Fruit fly (Drosophila melanogaster) whole organism, wandering third instar larva: Measurements from ENCODE around the gene STUB1.
A peak's percentile ranks its signal among the peaks of the same experiment; 100 is the strongest.

Source experiments
- Abd-B ChIP-seq: fragments of >200 bp; optimal IDR thresholded peaks from 2 replicates; lab custom pipeline; 2017; ENCODE audit warnings: missing biosample characterization, missing genetic modification characterization
- CG32264 ChIP-seq: fragments of 200-800 bp; sonication (Bioruptor generic); optimal IDR thresholded peaks from 2 replicates; lab custom pipeline; 2016; ENCODE audit warnings: missing biosample characterization, missing genetic modification characterization
- CG9705 ChIP-seq: fragments of 200-800 bp; sonication (Bioruptor generic); optimal IDR thresholded peaks from 2 replicates; lab custom pipeline; 2018; ENCODE audit warnings: missing biosample characterization, mild to moderate bottlenecking, missing genetic modification characterization
- CrebA ChIP-seq: fragments of 200-800 bp; sonication (Bioruptor generic); optimal IDR thresholded peaks from 2 replicates; lab custom pipeline; 2016; ENCODE audit warnings: missing biosample characterization, mild to moderate bottlenecking, missing genetic modification characterization, borderline replicate concordance
- Dif ChIP-seq: fragments of 200-275, 200-300 bp; sonication (Bioruptor generic); optimal IDR thresholded peaks from 2 replicates; lab custom pipeline; 2018; ENCODE audit warnings: missing biosample characterization, missing genetic modification characterization; ENCODE audit not compliant: partially characterized antibody
- GATAd ChIP-seq: sonication (Bioruptor generic); optimal IDR thresholded peaks from 2 replicates; lab custom pipeline; 2016; ENCODE audit warnings: missing biosample characterization, missing genetic modification characterization
- HLH106 ChIP-seq: fragments of 200-800 bp; optimal IDR thresholded peaks from 3 replicates; lab custom pipeline; 2019; ENCODE audit warnings: missing biosample characterization, mild to moderate bottlenecking, missing genetic modification characterization, moderate library complexity
- Hnf4 ChIP-seq: fragments of 200-800 bp; sonication (Bioruptor generic); optimal IDR thresholded peaks from 2 replicates; lab custom pipeline; 2016; ENCODE audit warnings: missing biosample characterization, mild to moderate bottlenecking, missing genetic modification characterization
- Hr78 ChIP-seq: fragments of >200 bp; optimal IDR thresholded peaks from 2 replicates; lab custom pipeline; 2017; ENCODE audit warnings: missing biosample characterization, missing genetic modification characterization
- Hr83 ChIP-seq: fragments of 200-300 bp; sonication (Bioruptor generic); optimal IDR thresholded peaks from 2 replicates; lab custom pipeline; 2016; ENCODE audit warnings: missing biosample characterization, mild to moderate bottlenecking, missing genetic modification characterization, moderate library complexity; ENCODE audit not compliant: poor library complexity, severe bottlenecking
- Jra ChIP-seq: sonication (Bioruptor generic); optimal IDR thresholded peaks from 2 replicates; lab custom pipeline; 2016; ENCODE audit warnings: missing biosample characterization, missing genetic modification characterization
- Mio ChIP-seq: sonication (Bioruptor generic); optimal IDR thresholded peaks from 2 replicates; lab custom pipeline; 2016; ENCODE audit warnings: missing biosample characterization, missing genetic modification characterization
- Myc ChIP-seq: fragments of >200 bp; optimal IDR thresholded peaks from 2 replicates; lab custom pipeline; 2017
- N ChIP-seq: fragments of >200 bp; optimal IDR thresholded peaks from 2 replicates; lab custom pipeline; 2018; ENCODE audit warnings: missing biosample characterization, missing external identifiers, missing genetic modification characterization
- OdsH ChIP-seq: fragments of 200-800 bp; sonication (Bioruptor generic); optimal IDR thresholded peaks from 2 replicates; lab custom pipeline; 2016; ENCODE audit warnings: missing biosample characterization, mild to moderate bottlenecking, missing genetic modification characterization
- Rel ChIP-seq, 2 experiments: fragments of 200-800 bp; sonication (Bioruptor generic) in 1 of 2; optimal IDR thresholded peaks; 2 replicates in 1 of 2; 3 replicates in 1 of 2; lab custom pipeline; 2016 to 2019; ENCODE audit warnings: mild to moderate bottlenecking in 2 of 2, missing biosample characterization in 2 of 2, missing genetic modification characterization in 2 of 2, moderate library complexity in 1 of 2
- Sp1 ChIP-seq: fragments of 200-800 bp; sonication (Bioruptor generic); optimal IDR thresholded peaks from 3 replicates; lab custom pipeline; 2019; ENCODE audit warnings: missing biosample characterization, mild to moderate bottlenecking, missing genetic modification characterization, moderate library complexity
- Vsx2 ChIP-seq: fragments of 200-300, 225-300 bp; sonication (Bioruptor generic); optimal IDR thresholded peaks from 2 replicates; lab custom pipeline; 2018; ENCODE audit warnings: missing biosample characterization, missing genetic modification characterization; ENCODE audit not compliant: partially characterized antibody
- brk ChIP-seq: fragments of 200-800 bp; sonication (Bioruptor generic); optimal IDR thresholded peaks from 2 replicates; lab custom pipeline; 2016; ENCODE audit warnings: missing biosample characterization, mild to moderate bottlenecking, missing genetic modification characterization
- dl ChIP-seq, 2 experiments: fragments of 175-275, 200-275 bp in 1 of 2; fragments of 200-275 bp in 1 of 2; sonication (Bioruptor generic); optimal IDR thresholded peaks; lab custom pipeline; 2018; ENCODE audit warnings: mild to moderate bottlenecking in 2 of 2, missing biosample characterization in 2 of 2, missing genetic modification characterization in 2 of 2, moderate library complexity in 2 of 2; ENCODE audit not compliant: partially characterized antibody in 2 of 2, insufficient read depth in 1 of 2
- dmrt93B ChIP-seq: fragments of 200-800 bp; sonication (Bioruptor generic); optimal IDR thresholded peaks from 2 replicates; lab custom pipeline; 2018; ENCODE audit warnings: missing biosample characterization, mild to moderate bottlenecking, missing genetic modification characterization
- dsf ChIP-seq: sonication (Bioruptor generic); optimal IDR thresholded peaks from 2 replicates; lab custom pipeline; 2016; ENCODE audit warnings: missing biosample characterization, missing genetic modification characterization, borderline replicate concordance
- ey ChIP-seq: fragments of 200-800 bp; sonication (Bioruptor generic); optimal IDR thresholded peaks from 2 replicates; lab custom pipeline; 2016; ENCODE audit warnings: missing biosample characterization, missing genetic modification characterization
- foxo ChIP-seq, 2 experiments: fragments of 200-800 bp; sonication (Bioruptor generic); optimal IDR thresholded peaks; 2 replicates in 1 of 2; 3 replicates in 1 of 2; lab custom pipeline; 2016 to 2017; ENCODE audit warnings: missing biosample characterization in 2 of 2, missing genetic modification characterization in 2 of 2
- fru ChIP-seq: fragments of 200-800 bp; sonication (Bioruptor generic); optimal IDR thresholded peaks from 3 replicates; lab custom pipeline; 2016; ENCODE audit warnings: missing biosample characterization, mild to moderate bottlenecking, missing genetic modification characterization
- h ChIP-seq: fragments of 200-800 bp; sonication (Bioruptor generic); optimal IDR thresholded peaks from 3 replicates; lab custom pipeline; 2016; ENCODE audit warnings: missing biosample characterization, mild to moderate bottlenecking, missing genetic modification characterization
- jim ChIP-seq: fragments of 175-275, 200-325 bp; sonication (Bioruptor generic); optimal IDR thresholded peaks from 2 replicates; lab custom pipeline; 2016; ENCODE audit warnings: missing biosample characterization, mild to moderate bottlenecking, missing genetic modification characterization
- psq ChIP-seq: fragments of 200-800 bp; sonication (Bioruptor generic); optimal IDR thresholded peaks from 3 replicates; lab custom pipeline; 2017; ENCODE audit warnings: missing biosample characterization, mild to moderate bottlenecking, missing genetic modification characterization, moderate library complexity
- rgr ChIP-seq: fragments of 200-800 bp; sonication (Bioruptor generic); optimal IDR thresholded peaks from 3 replicates; lab custom pipeline; 2016; ENCODE audit warnings: missing biosample characterization, mild to moderate bottlenecking, missing genetic modification characterization
- sage ChIP-seq: fragments of 200-800 bp; sonication (Bioruptor generic); optimal IDR thresholded peaks from 2 replicates; lab custom pipeline; 2016; ENCODE audit warnings: missing biosample characterization, mild to moderate bottlenecking, missing genetic modification characterization
- sv ChIP-seq: fragments of 200-800 bp; sonication (Bioruptor generic); optimal IDR thresholded peaks from 3 replicates; lab custom pipeline; 2016; ENCODE audit warnings: missing biosample characterization, missing genetic modification characterization
- tai ChIP-seq: sonication (Bioruptor generic); optimal IDR thresholded peaks from 2 replicates; lab custom pipeline; 2016; ENCODE audit warnings: missing biosample characterization, missing genetic modification characterization
- usp ChIP-seq: fragments of >200 bp; optimal IDR thresholded peaks from 2 replicates; lab custom pipeline; 2017; ENCODE audit warnings: missing biosample characterization, missing genetic modification characterization
- woc ChIP-seq: sonication (Bioruptor generic); optimal IDR thresholded peaks from 2 replicates; lab custom pipeline; 2016; ENCODE audit warnings: missing biosample characterization, mild to moderate bottlenecking, missing genetic modification characterization

STUB1 gene

DNA sequence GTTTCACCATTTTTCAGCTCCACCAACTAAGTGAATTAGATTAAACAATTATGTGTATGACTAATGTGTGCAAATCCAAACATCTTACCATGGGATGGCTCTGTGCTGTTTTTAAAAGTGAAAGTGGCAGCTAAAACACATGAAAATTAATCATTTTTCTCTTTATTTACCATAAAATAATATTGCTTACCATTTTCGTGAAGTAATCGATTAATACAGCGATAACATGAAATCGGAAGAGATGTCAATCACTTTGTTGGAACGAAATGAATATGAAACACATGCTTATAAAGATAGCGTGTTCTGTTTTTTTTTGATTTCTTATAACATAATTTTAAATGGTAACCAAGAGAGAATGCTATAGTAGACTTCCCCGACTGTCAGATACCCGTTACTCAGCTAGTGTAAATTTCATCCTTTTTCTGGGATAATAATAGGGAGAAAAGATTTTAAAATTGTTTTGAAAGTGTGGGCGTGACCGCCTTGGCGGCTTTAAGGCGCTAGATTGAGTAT, 33.5 kb upstream of the STUB1 start:
- peak; percentile 7 for TF ChIP-seq Myc (lab: Kevin White, UChicago)
- TF ChIP-seq rgr (GFP tag; lab: Kevin White, UChicago) = no peak
- TF ChIP-seq Abd-B (GFP tag; lab: Kevin White, UChicago) = no peak
- TF ChIP-seq woc = peak; percentile 40

DNA sequence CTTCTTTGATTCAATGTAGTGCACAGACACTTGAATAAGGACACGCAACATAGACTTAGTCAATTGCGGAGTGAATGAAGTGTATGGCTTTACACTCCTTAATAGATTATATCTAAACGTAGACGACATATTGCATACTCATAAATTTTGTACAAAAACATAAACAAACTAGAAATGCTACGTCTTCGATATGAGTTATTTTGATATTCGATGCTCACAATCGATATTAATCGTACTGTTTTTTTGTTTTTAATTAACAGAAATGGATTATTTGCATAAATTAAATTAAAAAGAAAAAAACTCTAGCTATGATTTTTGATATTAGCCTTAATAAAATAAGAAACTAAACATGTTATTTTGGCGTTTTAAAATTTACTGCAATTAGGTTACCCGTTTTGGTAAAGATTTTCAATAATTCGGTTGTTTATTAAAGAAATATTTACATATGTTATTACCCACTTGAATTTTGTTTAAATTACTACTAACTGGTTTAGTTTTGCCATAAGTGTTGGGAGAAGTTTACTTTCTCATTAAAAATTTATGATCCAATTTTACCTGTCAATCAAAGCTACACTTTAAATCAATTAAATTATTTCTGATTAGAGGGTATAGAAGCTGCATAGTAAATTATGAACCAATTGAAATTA, 32.2 kb upstream of the STUB1 start, which contains the start of the genes CG17768, LSm-4 and Ir31a:
TSS of gene CG17768 (minus strand) at position 196 of the 647 bp plus-strand sequence.
TSS of gene LSm-4 (minus strand) at position 196 of the 647 bp plus-strand sequence.
TSS of gene Ir31a (plus strand) at position 558 of the 647 bp plus-strand sequence.
- TF ChIP-seq Dif = no peak
- TF ChIP-seq woc = peak; percentile 7

DNA sequence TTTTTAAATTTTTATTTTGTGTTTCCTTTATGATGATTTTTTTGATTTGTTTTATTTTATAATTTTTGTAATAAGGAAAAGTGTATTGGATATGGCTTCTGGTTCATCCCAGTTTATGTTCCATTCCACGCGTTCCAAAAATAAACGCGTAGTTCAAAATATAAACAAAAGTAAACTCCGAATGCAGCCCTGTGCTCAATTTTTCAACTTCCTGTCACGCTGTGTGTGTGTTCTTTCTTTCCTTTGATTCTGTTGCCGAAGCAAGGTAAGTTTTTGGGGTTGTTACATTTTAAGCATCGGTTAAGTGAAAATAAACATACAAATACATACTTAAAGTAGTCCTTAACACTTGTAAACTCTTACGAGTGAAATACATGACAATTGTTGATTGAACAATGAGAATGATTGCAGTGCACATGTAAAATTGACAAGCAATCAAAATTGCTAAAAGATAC, 29.2 kb upstream of the STUB1 start, which contains the start of the genes Ip259 and RpS27A:
TSS of gene Ip259 (plus strand) at position 231 of the 455 bp plus-strand sequence.
TSS of gene RpS27A (plus strand) at position 231 of the 455 bp plus-strand sequence.
- no peak for TF ChIP-seq usp
- TF ChIP-seq Vsx2 (GFP tag; lab: Kevin White, UChicago) = no peak
- peak; percentile 53 for TF ChIP-seq N (GFP tag; lab: Kevin White, UChicago)
- TF ChIP-seq dmrt93B (GFP tag; lab: Kevin White, UChicago) = no peak
- peak; percentile 84 for TF ChIP-seq woc
- no peak for TF ChIP-seq jim
- TF ChIP-seq fru (GFP tag; lab: Kevin White, UChicago) = no peak
- TF ChIP-seq Hr78 (GFP tag; lab: Kevin White, UChicago) = no peak
- TF ChIP-seq HLH106 (tag; lab: Kevin White, UChicago) = peak; percentile 68
- peak; percentile 39 for TF ChIP-seq Dif
- peak; percentile 81 for TF ChIP-seq CG9705
- TF ChIP-seq Mio (GFP tag; lab: Kevin White, UChicago) = peak; percentile 24
- peak; percentile 62 for TF ChIP-seq OdsH (GFP tag; lab: Kevin White, UChicago)
- TF ChIP-seq sv = no peak
- peak; percentile 55 for TF ChIP-seq CG32264 (GFP tag; lab: Kevin White, UChicago)
- peak; percentile 86 for TF ChIP-seq Hr83 (GFP tag; lab: Kevin White, UChicago)
- peak; percentile 38 for TF ChIP-seq psq (GFP tag; lab: Kevin White, UChicago)
- TF ChIP-seq Myc (lab: Kevin White, UChicago) = peak; percentile 70
- no peak for TF ChIP-seq Abd-B (GFP tag; lab: Kevin White, UChicago)
- TF ChIP-seq Hnf4 (GFP tag; lab: Kevin White, UChicago) = peak; percentile 64
- peak; percentile 39 for TF ChIP-seq sage (GFP tag; lab: Kevin White, UChicago)
- TF ChIP-seq ey (GFP tag; lab: Kevin White, UChicago) = peak; percentile 37
- peak in 1 of 2 experiments; percentile 2 for TF ChIP-seq foxo (GFP tag; optimal IDR thresholded peaks at IDR 0.05; lab: Kevin White, UChicago)
- TF ChIP-seq Jra (GFP tag; lab: Kevin White, UChicago) = peak; percentile 38
- peak; percentile 26 for TF ChIP-seq dsf (GFP tag; lab: Kevin White, UChicago)
- TF ChIP-seq Sp1 (GFP tag; lab: Kevin White, UChicago) = peak; percentile 79
- peak; percentile 83 for TF ChIP-seq rgr (GFP tag; lab: Kevin White, UChicago)
- TF ChIP-seq CrebA = no peak
- peak; percentile 22 for TF ChIP-seq brk (GFP tag; lab: Kevin White, UChicago)
- peak; percentile 66 for TF ChIP-seq tai

DNA sequence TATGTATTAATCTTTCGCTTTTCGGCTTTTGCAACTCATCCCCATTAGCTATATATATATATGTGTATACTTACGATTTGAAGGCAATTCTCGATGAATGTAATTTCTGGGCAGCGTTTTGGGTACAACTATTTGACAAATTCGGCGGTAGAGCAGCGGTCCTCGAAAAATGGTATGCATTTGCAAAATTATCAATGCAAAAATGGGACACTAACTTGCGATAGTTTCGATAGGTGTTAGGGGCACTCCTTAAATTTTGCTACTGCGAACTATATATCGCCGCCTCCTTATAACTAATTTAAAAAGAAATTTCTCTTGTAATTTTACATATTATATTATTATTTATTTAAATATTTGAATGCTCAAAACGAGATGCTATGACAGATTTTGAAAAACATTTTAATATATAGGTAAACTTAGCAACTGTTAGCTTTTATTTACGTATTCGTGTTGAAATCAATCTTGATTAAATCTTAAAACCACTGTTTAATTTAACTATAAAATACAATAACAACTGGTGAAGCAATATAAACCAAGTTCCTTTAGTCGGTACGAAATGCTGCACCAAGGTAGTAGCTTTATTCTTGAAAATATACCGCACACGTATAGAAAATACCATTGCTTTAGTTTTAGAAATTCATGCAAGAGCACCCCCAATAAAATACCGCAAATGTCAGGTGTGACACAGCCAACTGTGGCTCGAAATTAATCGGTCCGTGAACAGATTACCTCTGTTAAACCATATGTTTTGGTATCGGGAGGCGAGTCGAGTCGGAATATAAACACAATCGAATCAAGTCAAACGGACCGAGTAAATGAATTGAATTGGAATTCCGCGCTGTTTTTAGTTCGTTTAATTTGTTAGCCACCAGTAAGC, 23.9 kb upstream of the STUB1 start, which contains the start of the genes CG5355 and Klp31E:
TSS of gene CG5355 (minus strand) at position 213 of the 877 bp plus-strand sequence.
TSS of gene Klp31E (plus strand) at position 767 of the 877 bp plus-strand sequence.
- TF ChIP-seq Myc (lab: Kevin White, UChicago) (no peak), GATAd (GFP tag; lab: Kevin White, UChicago) (no peak), woc (peak; percentile 53), psq (GFP tag; lab: Kevin White, UChicago) (peak; percentile 63), Vsx2 (GFP tag; lab: Kevin White, UChicago) (no peak), dl (GFP tag; optimal IDR thresholded peaks at IDR 0.05; lab: Kevin White, UChicago; ENCODE audit: insufficient read depth in 1 of 2, partially characterized antibody in 2 of 2) (no peak), Hr78 (GFP tag; lab: Kevin White, UChicago) (no peak), rgr (GFP tag; lab: Kevin White, UChicago) (no peak), CrebA (no peak), fru (GFP tag; lab: Kevin White, UChicago) (no peak), HLH106 (tag; lab: Kevin White, UChicago) (peak; percentile 75), Hnf4 (GFP tag; lab: Kevin White, UChicago) (peak; percentile 21), OdsH (GFP tag; lab: Kevin White, UChicago) (peak; percentile 5), Sp1 (GFP tag; lab: Kevin White, UChicago) (peak; percentile 61), Rel (GFP tag; optimal IDR thresholded peaks at IDR 0.05; lab: Kevin White, UChicago) (no peak), Rel (tag; optimal IDR thresholded peaks at IDR 0.05; lab: Kevin White, UChicago) (no peak), ey (GFP tag; lab: Kevin White, UChicago) (peak; percentile 41), sage (GFP tag; lab: Kevin White, UChicago) (no peak), tai (peak; percentile 5), Hr83 (GFP tag; lab: Kevin White, UChicago) (peak; percentile 49), h (GFP tag; lab: Kevin White, UChicago) (no peak), dsf (GFP tag; lab: Kevin White, UChicago) (no peak), CG9705 (peak; percentile 44), CG32264 (GFP tag; lab: Kevin White, UChicago) (peak; percentile 28), Abd-B (GFP tag; lab: Kevin White, UChicago) (no peak)
